Worm (Caenorhabditis elegans) whole organism, young adult: ENCODE data around the gene F18G5.6.

ENCODE experiments used
- F33H1.4 ChIP-seq: fragments of 200-800 bp; sonication (Bioruptor generic); IDR thresholded peaks from 2 replicates; pipeline ENCODE4 v1.3.6; 2022; ENCODE audit warnings: missing genetic modification reagents, missing genetic modification characterization, missing compliant biosample characterization
- F49E8.2 ChIP-seq: sonication (generic microtip); optimal IDR thresholded peaks from 3 replicates; lab custom pipeline; 2017; ENCODE audit warnings: missing genetic modification characterization, mild to moderate bottlenecking, missing compliant biosample characterization, antibody characterized with exemption, moderate library complexity; ENCODE audit not compliant: insufficient read depth
- fkh-3 ChIP-seq: sonication (generic microtip); optimal IDR thresholded peaks from 2 replicates; lab custom pipeline; 2016; ENCODE audit warnings: mild to moderate bottlenecking, missing genetic modification characterization, missing compliant biosample characterization
- zfh-2 ChIP-seq: fragments of 200-800 bp; sonication (Bioruptor generic); conservative IDR thresholded peaks from 2 replicates; pipeline ENCODE4 v1.3.6; 2022; ENCODE audit warnings: missing genetic modification reagents, missing genetic modification characterization, missing compliant biosample characterization

ce11 chrX:9246625-9247024 is 17.5 kb downstream of the F18G5.6 start:
- no peak for TF ChIP-seq F49E8.2 (tag; lab: Kevin White, UChicago)
- no peak for TF ChIP-seq F33H1.4
- no peak for TF ChIP-seq zfh-2 (GFP tag; lab: Robert Waterston, UW)
- no peak for TF ChIP-seq fkh-3 (tag; lab: Kevin White, UChicago)
